In the genomic region with DNA sequence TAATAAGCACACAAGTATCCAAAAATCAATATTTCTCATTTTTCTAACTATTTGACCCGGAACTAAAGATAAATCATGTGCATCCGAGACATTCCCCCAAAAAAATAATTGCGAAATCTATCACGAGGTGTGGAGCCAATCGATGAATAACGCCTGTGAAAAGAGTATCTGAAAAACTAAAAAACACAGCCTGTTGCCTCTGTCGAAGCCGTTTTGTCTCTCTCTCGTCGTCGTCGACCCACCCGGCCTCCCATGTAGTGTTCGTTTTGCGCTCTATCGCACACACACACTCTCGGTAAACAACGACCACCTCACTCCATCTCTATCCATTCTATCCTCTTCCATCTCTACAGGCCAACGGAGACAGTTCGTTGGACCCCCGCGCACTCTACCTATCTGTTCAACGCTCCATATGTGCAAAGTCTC, we compare ENCODE assay signal across 6 worm cellular contexts.
A peak's percentile ranks its signal among the peaks of the same experiment; 100 is the strongest.
TF ChIP-seq lines count a peak whose summit lies in the region.

No protein-coding gene starts in this region.

TF ChIP-seq in whole organism, L1 larva, 84 proteins besides CTCF, POLR2A, EP300 and RAD21 (continued from another document and continues in another):
- TF ChIP-seq unc-62 (GFP tag; optimal IDR thresholded peaks at IDR 0.05; lab: Kevin White, UChicago) (no peak), lsy-2 (tag; optimal IDR thresholded peaks at IDR 0.05; lab: Kevin White, UChicago) (peak; percentile 49 to 75), unc-30 (tag; optimal IDR thresholded peaks at IDR 0.05; lab: Kevin White, UChicago) (no peak), nhr-90 (tag; optimal IDR thresholded peaks at IDR 0.05; lab: Kevin White, UChicago; ENCODE audit: poor library complexity) (no peak), grh-1 (GFP tag; IDR thresholded peaks at IDR 0.05; lab: Robert Waterston, UW) (no peak), aly-2 (tag; optimal IDR thresholded peaks at IDR 0.05; lab: Kevin White, UChicago) (no peak), hlh-17 (GFP tag; optimal IDR thresholded peaks at IDR 0.05; lab: Kevin White, UChicago; ENCODE audit: borderline replicate concordance) (no peak), hpl-2 (GFP tag; optimal IDR thresholded peaks at IDR 0.05; lab: Kevin White, UChicago) (no peak), nhr-76 (tag; optimal IDR thresholded peaks at IDR 0.05; lab: Kevin White, UChicago) (no peak), mab-9 (GFP tag; IDR thresholded peaks at IDR 0.05; lab: Robert Waterston, UW) (no peak), blmp-1 (tag; optimal IDR thresholded peaks at IDR 0.05; lab: Kevin White, UChicago) (no peak), C34B4.2 (tag; optimal IDR thresholded peaks at IDR 0.05; lab: Kevin White, UChicago) (no peak), jun-1 (tag; optimal IDR thresholded peaks at IDR 0.05; lab: Kevin White, UChicago) (peak; percentile 51), rnt-1 (tag; optimal IDR thresholded peaks at IDR 0.05; lab: Kevin White, UChicago) (peak; percentile 55), xbp-1 (tag; optimal IDR thresholded peaks at IDR 0.05; lab: Kevin White, UChicago) (peak; percentile 7), lin-14 (GFP tag; optimal IDR thresholded peaks at IDR 0.05; lab: Kevin White, UChicago) (peak; percentile 87), F16B12.6 (tag; optimal IDR thresholded peaks at IDR 0.05; lab: Kevin White, UChicago) (no peak), efl-1 (optimal IDR thresholded peaks at IDR 0.05; lab: Kevin White, UChicago) (peak; percentile 31 to 43), efl-1 (GFP tag; optimal IDR thresholded peaks at IDR 0.05 in 1 of 2; lab: Kevin White, UChicago) (peak; percentile 42 to 90), nhr-71 (tag; optimal IDR thresholded peaks at IDR 0.05; lab: Kevin White, UChicago) (peak; percentile 75), mep-1 (tag; optimal IDR thresholded peaks at IDR 0.05; lab: Kevin White, UChicago) (peak; percentile 50)

TF ChIP-seq in whole organism, L2 larva, 48 proteins besides CTCF, POLR2A, EP300 and RAD21 (continued from another document):
- TF ChIP-seq sma-3 (GFP tag; optimal IDR thresholded peaks at IDR 0.05; lab: Kevin White, UChicago) = peak; percentile 22
- TF ChIP-seq F13H6.1 (tag; optimal IDR thresholded peaks at IDR 0.05; lab: Kevin White, UChicago) = peak; percentile 39
- TF ChIP-seq Y55F3AM.14 (GFP tag; optimal IDR thresholded peaks at IDR 0.05; lab: Kevin White, UChicago) = no peak
- TF ChIP-seq nhr-129 (tag; optimal IDR thresholded peaks at IDR 0.05; lab: Kevin White, UChicago) = peak; percentile 71
- TF ChIP-seq sma-9 (GFP tag; optimal IDR thresholded peaks at IDR 0.05; lab: Kevin White, UChicago) = peak; percentile 61
- TF ChIP-seq sma-9 (tag; optimal IDR thresholded peaks at IDR 0.05; lab: Kevin White, UChicago) = no peak
- TF ChIP-seq nhr-25 (tag; optimal IDR thresholded peaks at IDR 0.05; lab: Kevin White, UChicago) = peak; percentile 59

TF ChIP-seq in whole organism, L3 larva, 47 proteins besides CTCF, POLR2A, EP300 and RAD21 (continued from another document and continues in another):
- no peak for TF ChIP-seq hmg-11 (tag; optimal IDR thresholded peaks at IDR 0.05; lab: Kevin White, UChicago)
- no peak for TF ChIP-seq skn-1 (tag; optimal IDR thresholded peaks at IDR 0.05; lab: Kevin White, UChicago)
- no peak for TF ChIP-seq nhr-237 (tag; optimal IDR thresholded peaks at IDR 0.05; lab: Kevin White, UChicago)
- peak; percentile 26 for TF ChIP-seq egl-5 (tag; optimal IDR thresholded peaks at IDR 0.05; lab: Kevin White, UChicago)
- TF ChIP-seq ama-1 (optimal IDR thresholded peaks at IDR 0.05; lab: Kevin White, UChicago) = no peak
- no peak for TF ChIP-seq ZK546.5 (tag; optimal IDR thresholded peaks at IDR 0.05; lab: Kevin White, UChicago)
- TF ChIP-seq unc-39 (tag; optimal IDR thresholded peaks at IDR 0.05; lab: Kevin White, UChicago) = no peak
- no peak for TF ChIP-seq tbx-2 (tag; optimal IDR thresholded peaks at IDR 0.05; lab: Kevin White, UChicago)
- TF ChIP-seq aly-2 (tag; optimal IDR thresholded peaks at IDR 0.05; lab: Kevin White, UChicago) = no peak
- TF ChIP-seq elt-3 (tag; optimal IDR thresholded peaks at IDR 0.05; lab: Kevin White, UChicago) = no peak
- peak; percentile 26 for TF ChIP-seq nhr-11 (tag; optimal IDR thresholded peaks at IDR 0.05; lab: Kevin White, UChicago)
- no peak for TF ChIP-seq zag-1 (tag; optimal IDR thresholded peaks at IDR 0.05; lab: Kevin White, UChicago)
- TF ChIP-seq jun-1 (tag; optimal IDR thresholded peaks at IDR 0.05; lab: Kevin White, UChicago) = peak; percentile 11
- TF ChIP-seq pqm-1 (tag; optimal IDR thresholded peaks at IDR 0.05; lab: Kevin White, UChicago) = no peak
- no peak for TF ChIP-seq ceh-82 (tag; optimal IDR thresholded peaks at IDR 0.05; lab: Kevin White, UChicago)
- peak; percentile 27 for TF ChIP-seq elt-2 (tag; optimal IDR thresholded peaks at IDR 0.05; lab: Kevin White, UChicago)
- TF ChIP-seq ztf-11 (tag; optimal IDR thresholded peaks at IDR 0.05; lab: Kevin White, UChicago) = no peak
- no peak for TF ChIP-seq ztf-4 (tag; optimal IDR thresholded peaks at IDR 0.05; lab: Kevin White, UChicago)
- TF ChIP-seq nhr-43 (tag; optimal IDR thresholded peaks at IDR 0.05; lab: Kevin White, UChicago; ENCODE audit: poor library complexity, severe bottlenecking) = no peak
- no peak for TF ChIP-seq unc-62 (GFP tag; optimal IDR thresholded peaks at IDR 0.05; lab: Kevin White, UChicago)
- no peak for TF ChIP-seq mdl-1 (tag; optimal IDR thresholded peaks at IDR 0.05; lab: Kevin White, UChicago)
- no peak for TF ChIP-seq elt-1 (tag; optimal IDR thresholded peaks at IDR 0.05; lab: Kevin White, UChicago)
- TF ChIP-seq nhr-76 (tag; optimal IDR thresholded peaks at IDR 0.05; lab: Kevin White, UChicago) = no peak
- TF ChIP-seq nhr-25 (tag; optimal IDR thresholded peaks at IDR 0.05; lab: Kevin White, UChicago) = peak; percentile 62
- no peak for TF ChIP-seq fos-1 (tag; optimal IDR thresholded peaks at IDR 0.05; lab: Kevin White, UChicago)
- peak; percentile 57 for TF ChIP-seq lin-39 (tag; optimal IDR thresholded peaks at IDR 0.05; lab: Kevin White, UChicago)
- peak; percentile 77 for TF ChIP-seq pha-4 (tag; optimal IDR thresholded peaks at IDR 0.05; lab: Kevin White, UChicago)

TF ChIP-seq in whole organism, L4 larva, 104 proteins besides CTCF, POLR2A, EP300 and RAD21 (continued from another document and continues in another):
- TF ChIP-seq hmg-1.1 (GFP tag; IDR thresholded peaks at IDR 0.05; lab: Robert Waterston, UW) (peak; percentile 68), ztf-11 (tag; optimal IDR thresholded peaks at IDR 0.05; lab: Kevin White, UChicago) (no peak), nhr-77 (tag; optimal IDR thresholded peaks at IDR 0.05; lab: Kevin White, UChicago) (no peak), ctbp-1 (GFP tag; IDR thresholded peaks at IDR 0.05; lab: Robert Waterston, UW) (peak; percentile 69), T20F7.1 (GFP tag; optimal IDR thresholded peaks at IDR 0.05; lab: Kevin White, UChicago) (peak; percentile 49), unc-62 (GFP tag; optimal IDR thresholded peaks at IDR 0.05 in 1 of 2; lab: Kevin White, UChicago) (no peak), unc-62 (tag; optimal IDR thresholded peaks at IDR 0.05; lab: Kevin White, UChicago) (no peak), aha-1 (tag; lab: Kevin White, UChicago) (peak; percentile 90), T26A8.4 (GFP tag; IDR thresholded peaks at IDR 0.05; lab: Robert Waterston, UW) (0 out of 2 replicates have a peak, but pooled peaks have one; percentile 50), D1046.2 (GFP tag; IDR thresholded peaks at IDR 0.05; lab: Robert Waterston, UW) (peak; percentile 77; the same call in 1 of the 2 replicates), hlh-30 (tag; optimal IDR thresholded peaks at IDR 0.05; lab: Kevin White, UChicago; ENCODE audit: insufficient read depth) (peak; percentile 95), lsy-2 (tag; optimal IDR thresholded peaks at IDR 0.05; lab: Kevin White, UChicago) (peak; percentile 25 to 80), egl-43 (GFP tag; IDR thresholded peaks at IDR 0.05; lab: Robert Waterston, UW) (peak; percentile 58; the same call in 1 of the 2 replicates), ceh-82 (tag; optimal IDR thresholded peaks at IDR 0.05; lab: Kevin White, UChicago) (no peak), hif-1 (tag; optimal IDR thresholded peaks at IDR 0.05; lab: Kevin White, UChicago) (peak in 1 of 2 experiments; percentile 61), F37D6.2 (tag; optimal IDR thresholded peaks at IDR 0.05; lab: Kevin White, UChicago) (peak; percentile 29), nhr-11 (tag; optimal IDR thresholded peaks at IDR 0.05; lab: Kevin White, UChicago) (peak; percentile 70), ceh-20 (GFP tag; IDR thresholded peaks at IDR 0.05; lab: Robert Waterston, UW) (peak; percentile 77), vab-7 (GFP tag; IDR thresholded peaks at IDR 0.05; lab: Robert Waterston, UW) (no peak), dpl-1 (GFP tag; optimal IDR thresholded peaks at IDR 0.05; lab: Kevin White, UChicago) (peak; percentile 55), nhr-6 (tag; optimal IDR thresholded peaks at IDR 0.05; lab: Kevin White, UChicago) (no peak), daf-16 (GFP tag; optimal IDR thresholded peaks at IDR 0.05; lab: Kevin White, UChicago) (peak in 1 of 2 experiments; percentile 57), daf-16 (tag; optimal IDR thresholded peaks at IDR 0.05; lab: Kevin White, UChicago) (peak; percentile 20), nhr-28 (tag; optimal IDR thresholded peaks at IDR 0.05; lab: Kevin White, UChicago) (peak; percentile 80), php-3 (GFP tag; IDR thresholded peaks at IDR 0.05; lab: Robert Waterston, UW) (no peak), mxl-2 (GFP tag; conservative IDR thresholded peaks at IDR 0.05; lab: Robert Waterston, UW) (no peak)

TF ChIP-seq in whole organism, late embryonic, 69 proteins besides CTCF, POLR2A, EP300 and RAD21 (continued from another document):
- TF ChIP-seq hlh-8 (tag; optimal IDR thresholded peaks at IDR 0.05; lab: Kevin White, UChicago) (no peak), C08G9.2 (tag; optimal IDR thresholded peaks at IDR 0.05; lab: Kevin White, UChicago) (no peak), ttx-3 (tag; optimal IDR thresholded peaks at IDR 0.05; lab: Kevin White, UChicago) (no peak), elt-2 (tag; optimal IDR thresholded peaks at IDR 0.05; lab: Kevin White, UChicago) (no peak), unc-55 (GFP tag; optimal IDR thresholded peaks at IDR 0.05; lab: Kevin White, UChicago) (no peak), ets-4 (tag; optimal IDR thresholded peaks at IDR 0.05; lab: Kevin White, UChicago) (no peak), odd-2 (tag; optimal IDR thresholded peaks at IDR 0.05; lab: Kevin White, UChicago) (no peak), lim-6 (tag; optimal IDR thresholded peaks at IDR 0.05; lab: Kevin White, UChicago) (no peak), K09A11.1 (tag; optimal IDR thresholded peaks at IDR 0.05; lab: Kevin White, UChicago; ENCODE audit: insufficient read depth) (no peak), ceh-48 (tag; optimal IDR thresholded peaks at IDR 0.05; lab: Kevin White, UChicago) (peak; percentile 29), F13H6.1 (tag; optimal IDR thresholded peaks at IDR 0.05; lab: Kevin White, UChicago) (no peak), ref-2 (tag; optimal IDR thresholded peaks at IDR 0.05; lab: Kevin White, UChicago) (no peak), dmd-4 (tag; optimal IDR thresholded peaks at IDR 0.05; lab: Kevin White, UChicago; ENCODE audit: borderline replicate concordance) (no peak), ceh-30 (tag; optimal IDR thresholded peaks at IDR 0.05; lab: Kevin White, UChicago) (no peak), madf-2 (tag; optimal IDR thresholded peaks at IDR 0.05; lab: Kevin White, UChicago) (peak; percentile 2), ceh-14 (tag; optimal IDR thresholded peaks at IDR 0.05; lab: Kevin White, UChicago) (no peak), ztf-16 (tag; optimal IDR thresholded peaks at IDR 0.05; lab: Kevin White, UChicago) (no peak), K02D7.2 (tag; optimal IDR thresholded peaks at IDR 0.05; lab: Kevin White, UChicago) (no peak), ceh-22 (tag; optimal IDR thresholded peaks at IDR 0.05; lab: Kevin White, UChicago) (no peak), hlh-15 (tag; optimal IDR thresholded peaks at IDR 0.05; lab: Kevin White, UChicago) (no peak), pag-3 (tag; optimal IDR thresholded peaks at IDR 0.05; lab: Kevin White, UChicago; ENCODE audit: borderline replicate concordance) (no peak), ceh-24 (tag; optimal IDR thresholded peaks at IDR 0.05; lab: Kevin White, UChicago) (no peak), sox-2 (GFP tag; IDR thresholded peaks at IDR 0.05; lab: Robert Waterston, UW) (no peak), ceh-18 (tag; optimal IDR thresholded peaks at IDR 0.05; lab: Kevin White, UChicago) (no peak), gmeb-2 (tag; optimal IDR thresholded peaks at IDR 0.05; lab: Kevin White, UChicago) (no peak), zip-5 (tag; optimal IDR thresholded peaks at IDR 0.05; lab: Kevin White, UChicago) (no peak), pax-1 (tag; optimal IDR thresholded peaks at IDR 0.05; lab: Kevin White, UChicago) (no peak), hlh-30 (tag; optimal IDR thresholded peaks at IDR 0.05; lab: Kevin White, UChicago; ENCODE audit: insufficient read depth) (no peak), tbx-2 (tag; optimal IDR thresholded peaks at IDR 0.05; lab: Kevin White, UChicago) (peak; percentile 32)
TF ChIP-seq in whole organism, late embryonic: peak in this region for 6.

TF ChIP-seq in whole organism, young adult, 124 proteins besides CTCF, POLR2A, EP300 and RAD21 (continued from another document and continues in another):
- TF ChIP-seq lin-35 (GFP tag; optimal IDR thresholded peaks at IDR 0.05; lab: Kevin White, UChicago) = peak in 1 of 3 experiments; percentile 41
- TF ChIP-seq somi-1 (GFP tag; optimal IDR thresholded peaks at IDR 0.05; lab: Kevin White, UChicago) = peak; percentile 52
- TF ChIP-seq Y53F4B.3 (GFP tag; IDR thresholded peaks at IDR 0.05; lab: Robert Waterston, UW) = no peak
- TF ChIP-seq B0019.2 (GFP tag; conservative IDR thresholded peaks at IDR 0.05; lab: Robert Waterston, UW) = no peak
- no peak for TF ChIP-seq akir-1 (GFP tag; optimal IDR thresholded peaks at IDR 0.05; lab: Kevin White, UChicago)
- no peak for TF ChIP-seq snpc-1.1 (tag; optimal IDR thresholded peaks at IDR 0.05; lab: Kevin White, UChicago; ENCODE audit: insufficient read depth)
- no peak for TF ChIP-seq Y95B8A.8 (GFP tag; IDR thresholded peaks at IDR 0.05; lab: Robert Waterston, UW)
- TF ChIP-seq Y56A3A.18 (GFP tag; IDR thresholded peaks at IDR 0.05; lab: Robert Waterston, UW) = no peak
- TF ChIP-seq nhr-90 (tag; optimal IDR thresholded peaks at IDR 0.05; lab: Kevin White, UChicago) = no peak
- no peak for TF ChIP-seq B0261.1 (tag; optimal IDR thresholded peaks at IDR 0.05; lab: Kevin White, UChicago)
- no peak for TF ChIP-seq madf-8 (GFP tag; conservative IDR thresholded peaks at IDR 0.05; lab: Robert Waterston, UW)
- TF ChIP-seq pbrm-1 (GFP tag; IDR thresholded peaks at IDR 0.05; lab: Robert Waterston, UW) = 0 out of 2 replicates have a peak, but pooled peaks have one; percentile 33
- no peak for TF ChIP-seq ceh-79 (tag; optimal IDR thresholded peaks at IDR 0.05; lab: Kevin White, UChicago)
- TF ChIP-seq dox-1 (GFP tag; IDR thresholded peaks at IDR 0.05; lab: Robert Waterston, UW) = peak; percentile 55; the same call in 1 of the 2 replicates
- TF ChIP-seq zim-3 (tag; optimal IDR thresholded peaks at IDR 0.05; lab: Kevin White, UChicago) = no peak
- TF ChIP-seq K11D2.4 (GFP tag; IDR thresholded peaks at IDR 0.05; lab: Robert Waterston, UW) = no peak; the same call in 1 of the 2 replicates
- no peak for TF ChIP-seq F55B11.4 (tag; optimal IDR thresholded peaks at IDR 0.05; lab: Kevin White, UChicago; ENCODE audit: borderline replicate concordance, insufficient read depth)
- TF ChIP-seq gei-17 (GFP tag; optimal IDR thresholded peaks at IDR 0.05; lab: Kevin White, UChicago) = peak; percentile 14
- TF ChIP-seq madf-10 (tag; optimal IDR thresholded peaks at IDR 0.05; lab: Kevin White, UChicago) = no peak
- TF ChIP-seq rcor-1 (GFP tag; IDR thresholded peaks at IDR 0.05; lab: Robert Waterston, UW) = no peak
- TF ChIP-seq ztf-25 (GFP tag; IDR thresholded peaks at IDR 0.05; lab: Robert Waterston, UW) = no peak
- 0 out of 2 replicates have a peak, but pooled peaks have one; percentile 58 for TF ChIP-seq Y67H2A.10 (GFP tag; conservative IDR thresholded peaks at IDR 0.05; lab: Robert Waterston, UW)
- peak; percentile 70 for TF ChIP-seq mcd-1 (GFP tag; IDR thresholded peaks at IDR 0.05; lab: Robert Waterston, UW)
- no peak for TF ChIP-seq B0035.1 (tag; optimal IDR thresholded peaks at IDR 0.05; lab: Kevin White, UChicago)
- no peak for TF ChIP-seq D2030.7 (GFP tag; IDR thresholded peaks at IDR 0.05; lab: Robert Waterston, UW)
- no peak for TF ChIP-seq ztf-26 (tag; optimal IDR thresholded peaks at IDR 0.05; lab: Kevin White, UChicago)
- TF ChIP-seq F22D6.2 (tag; optimal IDR thresholded peaks at IDR 0.05; lab: Kevin White, UChicago) = no peak
- TF ChIP-seq ztf-3 (GFP tag; optimal IDR thresholded peaks at IDR 0.05; lab: Kevin White, UChicago) = no peak
- no peak for TF ChIP-seq lir-1 (GFP tag; conservative IDR thresholded peaks at IDR 0.05; lab: Robert Waterston, UW)
- no peak for TF ChIP-seq hrde-1 (tag; optimal IDR thresholded peaks at IDR 0.05; lab: Kevin White, UChicago; ENCODE audit: borderline replicate concordance)
- TF ChIP-seq F23B12.7 (tag; optimal IDR thresholded peaks at IDR 0.05; lab: Kevin White, UChicago; ENCODE audit: insufficient read depth) = no peak
